Worm (Caenorhabditis elegans) whole organism, midembryonic: ENCODE data around the gene fbxb-58.

Experiments
- cog-1 ChIP-seq: sonication (generic microtip); optimal IDR thresholded peaks from 2 replicates; lab custom pipeline; 2016; ENCODE audit warnings: missing genetic modification characterization, missing compliant biosample characterization
- flt-1 ChIP-seq: fragments of 200-800 bp; sonication (Bioruptor generic); IDR thresholded peaks from 2 replicates; pipeline ENCODE4 v1.3.6; 2022; ENCODE audit warnings: missing genetic modification characterization, missing compliant biosample characterization
- klf-2 ChIP-seq: fragments of 200-800 bp; sonication (Bioruptor generic); conservative IDR thresholded peaks from 2 replicates; pipeline ENCODE4 v1.3.6; 2022; ENCODE audit warnings: missing genetic modification reagents, missing genetic modification characterization, missing compliant biosample characterization
- med-1 ChIP-seq: sonication (generic microtip); optimal IDR thresholded peaks from 2 replicates; lab custom pipeline; 2017; ENCODE audit warnings: missing genetic modification characterization, mild to moderate bottlenecking, missing compliant biosample characterization, antibody characterized with exemption, missing genetic modification reagents; ENCODE audit not compliant: insufficient read depth
- ref-1 ChIP-seq: fragments of 200-800 bp; sonication (Bioruptor generic); conservative IDR thresholded peaks from 2 replicates; pipeline ENCODE4 v1.3.6; 2022; ENCODE audit warnings: missing genetic modification reagents, missing genetic modification characterization, missing compliant biosample characterization
- ztf-23 ChIP-seq: fragments of 200-800 bp; sonication (Bioruptor generic); IDR thresholded peaks from 2 replicates; pipeline ENCODE4 v1.3.6; 2022; ENCODE audit warnings: missing genetic modification reagents, missing genetic modification characterization, missing compliant biosample characterization
- ztf-29 ChIP-seq: fragments of 200-800 bp; sonication (Bioruptor generic); IDR thresholded peaks from 2 replicates; pipeline ENCODE4 v1.3.6; 2022; ENCODE audit warnings: missing genetic modification reagents, missing genetic modification characterization, missing compliant biosample characterization

- TF ChIP-seq med-1 (no peak), ref-1 (GFP tag; lab: Robert Waterston, UW) (no peak), cog-1 (tag; lab: Kevin White, UChicago) (no peak), flt-1 (GFP tag; lab: Robert Waterston, UW) (no peak), ztf-23 (GFP tag; lab: Robert Waterston, UW) (no peak), klf-2 (GFP tag; lab: Robert Waterston, UW) (no peak), ztf-29 (GFP tag; lab: Robert Waterston, UW) (no peak)
These were observed 29.8 kb upstream of the fbxb-58 start for ce11 chrX:1598061-1598690.
